Worm (Caenorhabditis elegans) whole organism, late embryonic: Measurements from ENCODE around the gene C16C8.26.
"Not testable (repeated sequence)": the region's sequence is repeated elsewhere in the genome, so short reads cannot be mapped to it uniquely, and the experiment has no call there.

Experiments
- K09A11.1 ChIP-seq: sonication (generic microtip); optimal IDR thresholded peaks from 2 replicates; lab custom pipeline; 2017; ENCODE audit warnings: antibody characterized with exemption, mild to moderate bottlenecking, missing genetic modification characterization, missing compliant biosample characterization; ENCODE audit not compliant: insufficient read depth
- T23F11.4 ChIP-seq: fragments of 200-800 bp; sonication (Bioruptor generic); optimal IDR thresholded peaks from 2 replicates; lab custom pipeline; 2018; ENCODE audit warnings: mild to moderate bottlenecking, missing genetic modification characterization, missing compliant biosample characterization
- ama-1 ChIP-seq: fragments of 150-350 bp; optimal IDR thresholded peaks from 2 replicates; lab custom pipeline; 2014
- ceh-14 ChIP-seq: sonication (generic microtip); optimal IDR thresholded peaks from 2 replicates; lab custom pipeline; 2016; ENCODE audit warnings: missing genotype, missing genetic modification characterization, missing compliant biosample characterization
- ceh-2 ChIP-seq: sonication (generic microtip); optimal IDR thresholded peaks from 2 replicates; lab custom pipeline; 2016; ENCODE audit warnings: missing genotype, missing genetic modification characterization, missing compliant biosample characterization
- ceh-24 ChIP-seq: sonication (generic microtip); optimal IDR thresholded peaks from 2 replicates; lab custom pipeline; 2016; ENCODE audit warnings: mild to moderate bottlenecking, missing genetic modification characterization, missing compliant biosample characterization
- ceh-34 ChIP-seq: sonication (generic microtip); optimal IDR thresholded peaks from 2 replicates; lab custom pipeline; 2016; ENCODE audit warnings: mild to moderate bottlenecking, missing genetic modification characterization, missing compliant biosample characterization
- ceh-45 ChIP-seq: fragments of 200-800 bp; sonication (Bioruptor generic); IDR thresholded peaks from 2 replicates; pipeline ENCODE4 v1.3.6; 2022; ENCODE audit warnings: missing genetic modification reagents, missing genetic modification characterization, missing compliant biosample characterization
- ceh-6 ChIP-seq: fragments of 200-800 bp; sonication (Bioruptor generic); optimal IDR thresholded peaks from 2 replicates; lab custom pipeline; 2018; ENCODE audit warnings: mild to moderate bottlenecking, missing genetic modification characterization, missing compliant biosample characterization
- elt-4 ChIP-seq: sonication (generic microtip); optimal IDR thresholded peaks from 2 replicates; lab custom pipeline; 2016; ENCODE audit warnings: missing genetic modification characterization, missing compliant biosample characterization
- ets-4 ChIP-seq: sonication (generic microtip); optimal IDR thresholded peaks from 2 replicates; lab custom pipeline; 2016; ENCODE audit warnings: missing genetic modification characterization, missing compliant biosample characterization
- eyg-1 ChIP-seq: sonication (generic microtip); optimal IDR thresholded peaks from 2 replicates; lab custom pipeline; 2016; ENCODE audit warnings: missing genotype, missing genetic modification characterization, missing compliant biosample characterization
- fkh-6 ChIP-seq: sonication (generic microtip); optimal IDR thresholded peaks from 2 replicates; lab custom pipeline; 2016; ENCODE audit warnings: missing genetic modification characterization, missing compliant biosample characterization
- hlh-13 ChIP-seq: fragments of 200-800 bp; sonication (Bioruptor generic); optimal IDR thresholded peaks from 2 replicates; lab custom pipeline; 2018; ENCODE audit warnings: mild to moderate bottlenecking, missing genetic modification characterization, missing compliant biosample characterization
- hlh-8 ChIP-seq: sonication (generic microtip); optimal IDR thresholded peaks from 2 replicates; lab custom pipeline; 2016; ENCODE audit warnings: missing genotype, missing genetic modification characterization, missing compliant biosample characterization
- lin-11 ChIP-seq: fragments of 200-800 bp; sonication (Bioruptor generic); optimal IDR thresholded peaks from 2 replicates; lab custom pipeline; 2018; ENCODE audit warnings: mild to moderate bottlenecking, missing genetic modification characterization, missing compliant biosample characterization
- nfya-1 ChIP-seq: sonication (generic microtip); optimal IDR thresholded peaks from 2 replicates; lab custom pipeline; 2017; ENCODE audit warnings: missing genetic modification characterization, mild to moderate bottlenecking, missing compliant biosample characterization, antibody characterized with exemption, moderate library complexity
- npax-4 ChIP-seq: sonication (generic microtip); optimal IDR thresholded peaks from 2 replicates; lab custom pipeline; 2016; ENCODE audit warnings: missing genetic modification characterization, missing compliant biosample characterization
- odd-2 ChIP-seq: sonication (generic microtip); optimal IDR thresholded peaks from 2 replicates; lab custom pipeline; 2017; ENCODE audit warnings: antibody characterized with exemption, mild to moderate bottlenecking, missing genetic modification characterization, missing compliant biosample characterization
- pat-9 ChIP-seq: fragments of 200-800 bp; sonication (Bioruptor generic); optimal IDR thresholded peaks from 2 replicates; lab custom pipeline; 2018; ENCODE audit warnings: mild to moderate bottlenecking, missing genetic modification characterization, moderate library complexity, missing compliant biosample characterization
- pha-2 ChIP-seq: sonication (generic microtip); optimal IDR thresholded peaks from 2 replicates; lab custom pipeline; 2017; ENCODE audit warnings: mild to moderate bottlenecking, missing genetic modification characterization, missing compliant biosample characterization
- pha-4 ChIP-seq: fragments of 150-350 bp; optimal IDR thresholded peaks from 2 replicates; lab custom pipeline; 2018; ENCODE audit warnings: missing biosample characterization, missing genetic modification reagents, missing genetic modification characterization
- sox-2 ChIP-seq: fragments of 200-800 bp; sonication (Bioruptor generic); IDR thresholded peaks from 2 replicates; pipeline ENCODE4 v1.3.6; 2022; ENCODE audit warnings: missing genetic modification reagents, missing genetic modification characterization, missing compliant biosample characterization
- tbx-2 ChIP-seq: sonication (generic microtip); optimal IDR thresholded peaks from 2 replicates; lab custom pipeline; 2016; ENCODE audit warnings: missing genetic modification characterization, missing compliant biosample characterization
- ttx-3 ChIP-seq: sonication (generic microtip); optimal IDR thresholded peaks from 2 replicates; lab custom pipeline; 2016; ENCODE audit warnings: missing genetic modification reagents, missing genetic modification characterization, missing compliant biosample characterization
- unc-42 ChIP-seq: sonication (generic microtip); optimal IDR thresholded peaks from 2 replicates; lab custom pipeline; 2016; ENCODE audit warnings: missing genotype, missing genetic modification characterization, missing compliant biosample characterization
- unc-55 ChIP-seq: sonication (generic microtip); optimal IDR thresholded peaks from 2 replicates; lab custom pipeline; 2017; ENCODE audit warnings: missing biosample characterization, missing genetic modification reagents, missing genetic modification characterization
- ztf-16 ChIP-seq: sonication (generic microtip); optimal IDR thresholded peaks from 2 replicates; lab custom pipeline; 2017; ENCODE audit warnings: missing genetic modification characterization, missing compliant biosample characterization

C16C8.26 gene

DNA sequence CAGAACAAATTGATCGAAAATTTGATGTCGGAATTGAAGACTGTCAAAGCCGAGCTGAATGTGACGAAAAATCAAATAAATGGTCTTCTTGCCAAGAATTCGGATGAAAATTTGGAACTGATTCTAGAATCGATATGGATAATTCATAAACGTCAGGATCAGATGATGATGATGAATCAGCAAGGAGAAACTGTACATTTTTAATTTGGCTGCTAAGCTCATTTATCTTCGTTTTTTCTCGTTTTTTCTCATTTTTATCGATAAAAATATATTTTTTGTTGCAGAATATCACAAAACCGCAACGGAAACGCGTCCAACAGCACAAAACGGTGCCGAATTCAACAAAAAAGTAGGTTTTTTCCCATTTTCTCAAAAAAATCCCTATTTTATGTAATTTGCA lies 8.6 kb downstream of the C16C8.26 start, which contains the start of gene C16C8.14:
C16C8.14 (plus strand) TSS at position 301 of the 400 bp plus-strand sequence.
- TF ChIP-seq ztf-16 (tag; lab: Kevin White, UChicago); ceh-45 (GFP tag; lab: Robert Waterston, UW); odd-2: not testable (repeated sequence)
- TF ChIP-seq, all 69 proteins: peak for 0; not testable (repeated sequence) for 69

DNA sequence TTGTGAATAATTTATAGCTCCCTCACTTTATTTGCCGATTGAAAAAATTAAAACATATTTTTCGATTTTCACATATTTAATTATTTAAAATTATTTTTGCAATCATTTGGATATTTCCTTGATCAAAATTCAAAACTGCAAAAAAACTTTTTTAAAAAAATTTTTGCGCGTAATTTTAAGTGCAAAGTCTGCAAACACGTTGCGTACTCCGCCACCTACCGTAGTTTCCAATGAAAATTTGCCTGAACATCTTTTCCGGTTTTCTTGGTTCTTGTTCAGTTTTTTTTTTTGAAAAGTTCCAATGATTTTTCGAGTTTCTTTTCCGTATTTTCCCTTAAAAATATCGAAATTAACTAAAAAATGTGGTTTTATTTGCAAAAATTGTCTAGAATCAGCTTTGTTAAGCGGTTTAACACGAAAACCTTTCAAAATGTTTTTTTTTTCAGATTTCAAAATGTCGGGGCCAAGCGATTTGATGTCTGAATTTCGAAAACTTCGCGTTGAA lies 9.3 kb downstream of the C16C8.26 start, which contains the start of gene C16C8.25:
C16C8.25 (plus strand) TSS at position 455 of the 505 bp plus-strand sequence.
- TF ChIP-seq nfya-1 (tag; lab: Kevin White, UChicago) (no peak), fkh-6 (tag; lab: Kevin White, UChicago) (no peak), tbx-2 (tag; lab: Kevin White, UChicago) (no peak), ceh-14 (no peak), ceh-6 (GFP tag; lab: Kevin White, UChicago) (no peak), ceh-24 (no peak), ets-4 (tag; lab: Kevin White, UChicago) (no peak), ceh-45 (GFP tag; lab: Robert Waterston, UW) (no peak), unc-42 (tag; lab: Kevin White, UChicago) (no peak), hlh-13 (GFP tag; lab: Kevin White, UChicago) (no peak)

DNA sequence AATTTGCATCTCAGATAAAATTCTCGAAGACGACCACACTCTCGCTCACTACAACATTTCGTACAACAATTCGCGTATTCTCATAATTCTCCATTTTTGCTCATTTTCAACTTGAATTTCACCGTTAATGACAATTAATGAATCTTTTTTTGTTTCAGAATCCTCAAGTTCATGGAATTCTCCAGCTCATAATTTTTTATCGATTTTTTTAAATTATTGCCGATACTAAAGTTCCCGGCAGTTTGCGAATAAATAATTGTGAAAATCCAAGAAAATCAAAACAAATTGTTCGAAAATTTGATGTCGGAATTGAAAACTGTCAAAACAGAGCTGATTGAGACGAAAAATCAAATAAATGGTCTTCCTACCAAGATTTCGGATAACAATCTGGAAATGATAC lies 10.2 kb downstream of the C16C8.26 start, which contains the start of gene C16C8.21:
C16C8.21 (plus strand) TSS at position 301 of the 400 bp plus-strand sequence.
- no peak for TF ChIP-seq lin-11

DNA sequence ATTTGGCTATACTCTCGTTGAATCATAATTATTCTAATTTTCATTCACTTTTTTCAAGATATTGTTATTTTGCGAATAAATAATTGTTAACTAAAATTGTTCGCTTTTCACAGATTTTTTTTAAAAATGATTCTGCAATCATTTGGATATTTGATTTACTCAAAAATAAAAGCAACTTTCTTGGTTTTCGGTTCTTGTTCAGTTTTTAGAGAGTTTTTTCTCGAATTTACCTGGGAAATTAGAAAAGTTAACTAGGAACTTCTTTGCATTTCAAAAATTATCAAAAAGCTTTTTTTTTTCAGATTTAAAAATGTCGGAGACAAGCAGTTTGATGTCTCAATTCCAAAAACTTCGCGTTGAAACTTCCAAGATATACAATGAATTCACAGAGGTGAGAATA lies 11.5 kb downstream of the C16C8.26 start, which contains the start of the genes C16C8.20 and gldi-6:
C16C8.20 (plus strand) TSS at position 301 of the 400 bp plus-strand sequence.
gldi-6 (plus strand) TSS at position 301 of the 400 bp plus-strand sequence.
- no peak for TF ChIP-seq hlh-8 (tag; lab: Kevin White, UChicago)

DNA sequence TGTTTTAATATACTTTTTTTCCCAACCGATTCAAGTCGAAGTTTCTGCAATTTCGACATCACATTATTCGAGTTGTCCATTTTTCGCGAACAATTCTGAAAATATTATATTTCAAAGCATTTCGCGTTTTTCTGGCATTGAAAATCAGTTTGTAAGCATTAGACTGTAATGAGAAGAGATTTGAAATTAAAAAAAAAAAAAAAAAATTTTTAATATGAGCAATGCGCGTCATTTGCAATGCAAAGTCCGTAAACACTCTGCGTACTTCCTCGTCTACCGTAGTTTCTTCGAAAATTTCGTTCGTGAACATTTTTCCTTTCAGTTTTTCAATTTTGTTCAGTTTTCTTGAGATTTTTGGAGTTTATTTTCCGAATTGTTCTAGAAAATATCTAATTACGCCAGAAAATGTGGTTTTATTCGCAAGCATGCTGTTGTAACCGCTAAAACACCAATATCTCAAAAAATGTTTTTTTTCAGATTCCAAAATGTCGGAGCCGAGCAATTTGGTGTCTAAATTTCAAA lies 12.8 kb downstream of the C16C8.26 start, which contains the start of the genes C16C8.5 and C16C8.16:
C16C8.5 (minus strand) TSS at position 101 of the 522 bp plus-strand sequence.
C16C8.16 (plus strand) TSS at position 472 of the 522 bp plus-strand sequence.
- TF ChIP-seq hlh-8 (tag; lab: Kevin White, UChicago) (no peak), pat-9 (no peak), npax-4 (tag; lab: Kevin White, UChicago) (no peak), sox-2 (GFP tag; lab: Robert Waterston, UW) (no peak)

DNA sequence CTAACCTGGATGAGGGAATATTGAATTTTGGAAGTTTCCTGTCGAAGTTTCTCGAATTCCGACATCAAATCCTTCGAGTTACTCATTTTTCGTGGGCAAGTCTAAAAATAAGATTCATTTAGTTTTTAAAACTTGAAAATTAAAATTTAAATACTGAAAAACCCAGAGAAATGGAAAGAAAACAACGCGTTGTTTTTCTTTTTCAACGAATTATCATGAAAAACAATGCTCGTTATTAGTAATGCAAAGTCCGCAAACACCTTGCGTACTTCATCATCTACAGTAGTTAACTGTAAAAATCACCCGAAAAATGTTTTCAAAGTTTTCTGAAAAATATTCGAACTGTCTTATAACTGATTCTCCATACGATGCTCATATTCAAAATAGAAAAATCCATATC lies 13.8 kb downstream of the C16C8.26 start, which contains the start of gene C16C8.4:
C16C8.4 (minus strand) TSS at position 101 of the 400 bp plus-strand sequence.
- TF ChIP-seq elt-4 (tag; lab: Kevin White, UChicago) (no peak), unc-55 (GFP tag; lab: Kevin White, UChicago) (no peak), ceh-34 (tag; lab: Kevin White, UChicago) (no peak), ttx-3 (tag; lab: Kevin White, UChicago) (no peak), pha-4 (tag; lab: Kevin White, UChicago) (no peak), ceh-6 (GFP tag; lab: Kevin White, UChicago) (no peak), npax-4 (tag; lab: Kevin White, UChicago) (no peak), T23F11.4 (GFP tag; lab: Kevin White, UChicago) (no peak), eyg-1 (tag; lab: Kevin White, UChicago) (no peak), pat-9 (no peak), unc-42 (tag; lab: Kevin White, UChicago) (no peak), pha-2 (tag; lab: Kevin White, UChicago) (no peak)

DNA sequence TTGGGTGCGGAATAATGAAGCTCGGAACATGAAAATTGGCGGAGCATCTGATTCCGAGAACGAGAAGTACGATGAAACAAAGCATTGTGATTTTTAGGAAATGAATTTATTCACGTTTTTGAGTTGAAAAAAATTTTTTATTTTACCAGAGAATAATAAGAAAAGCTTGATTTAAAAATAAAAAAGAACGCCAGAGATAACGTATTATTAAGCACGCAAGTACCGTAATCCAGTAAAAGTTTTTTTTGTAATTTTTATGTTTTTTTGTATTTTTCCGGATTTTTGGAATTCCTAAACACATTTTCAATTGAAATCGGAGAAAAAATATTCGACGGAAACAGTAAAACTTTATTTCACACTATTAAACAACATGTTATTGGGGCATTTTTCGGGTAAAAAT lies 15.0 kb downstream of the C16C8.26 start, which contains the start of gene C16C8.22:
C16C8.22 (minus strand) TSS at position 101 of the 400 bp plus-strand sequence.
- TF ChIP-seq ceh-2 (tag; lab: Kevin White, UChicago) (no peak), pha-2 (tag; lab: Kevin White, UChicago) (no peak), ama-1 (lab: Kevin White, UChicago) (no peak), K09A11.1 (no peak)
